Worm (Caenorhabditis elegans) whole organism, L2 larva: Measurements from ENCODE around the gene T26C5.4.

Experiments used
- nhr-21 ChIP-seq: fragments of 150-350 bp; optimal IDR thresholded peaks from 2 replicates; lab custom pipeline; 2014; ENCODE audit warnings: missing biosample characterization, missing genetic modification characterization
- nhr-77 ChIP-seq: fragments of 150-350 bp; optimal IDR thresholded peaks from 2 replicates; lab custom pipeline; 2014; ENCODE audit warnings: missing biosample characterization, missing genetic modification characterization
- unc-39 ChIP-seq: fragments of 150-350 bp; optimal IDR thresholded peaks from 2 replicates; lab custom pipeline; 2014; ENCODE audit warnings: missing biosample characterization, missing genetic modification characterization
- ztf-4 ChIP-seq: fragments of 150-350 bp; optimal IDR thresholded peaks from 2 replicates; lab custom pipeline; 2014; ENCODE audit warnings: missing biosample characterization, missing genetic modification characterization

DNA sequence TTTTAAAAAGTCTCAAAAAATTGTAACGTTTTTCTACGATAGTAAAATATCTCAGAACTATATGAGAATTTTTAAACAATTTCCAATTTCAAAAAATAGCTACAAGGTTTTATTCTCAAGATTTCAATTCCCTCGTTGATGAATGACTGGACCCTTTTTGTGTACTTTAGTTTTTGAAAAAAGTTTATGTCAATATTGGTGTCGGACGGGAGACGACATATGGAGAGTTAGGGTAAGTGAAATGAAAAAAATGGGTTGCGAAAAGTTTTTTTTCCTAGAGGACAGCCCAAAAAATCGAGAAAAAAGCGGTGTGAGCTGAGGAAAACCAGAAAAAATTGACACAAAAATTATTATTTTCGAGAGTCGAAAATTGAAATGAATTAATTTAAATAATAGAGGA, 30.5 kb upstream of the T26C5.4 start:
- TF ChIP-seq ztf-4 (no peak), nhr-77 (tag; lab: Kevin White, UChicago) (no peak), unc-39 (tag; lab: Kevin White, UChicago) (no peak), nhr-21 (tag; lab: Kevin White, UChicago) (no peak)
